Fruit fly (Drosophila melanogaster): ENCODE results near the gene Ranbp16.

The Ranbp16 gene

DNA sequence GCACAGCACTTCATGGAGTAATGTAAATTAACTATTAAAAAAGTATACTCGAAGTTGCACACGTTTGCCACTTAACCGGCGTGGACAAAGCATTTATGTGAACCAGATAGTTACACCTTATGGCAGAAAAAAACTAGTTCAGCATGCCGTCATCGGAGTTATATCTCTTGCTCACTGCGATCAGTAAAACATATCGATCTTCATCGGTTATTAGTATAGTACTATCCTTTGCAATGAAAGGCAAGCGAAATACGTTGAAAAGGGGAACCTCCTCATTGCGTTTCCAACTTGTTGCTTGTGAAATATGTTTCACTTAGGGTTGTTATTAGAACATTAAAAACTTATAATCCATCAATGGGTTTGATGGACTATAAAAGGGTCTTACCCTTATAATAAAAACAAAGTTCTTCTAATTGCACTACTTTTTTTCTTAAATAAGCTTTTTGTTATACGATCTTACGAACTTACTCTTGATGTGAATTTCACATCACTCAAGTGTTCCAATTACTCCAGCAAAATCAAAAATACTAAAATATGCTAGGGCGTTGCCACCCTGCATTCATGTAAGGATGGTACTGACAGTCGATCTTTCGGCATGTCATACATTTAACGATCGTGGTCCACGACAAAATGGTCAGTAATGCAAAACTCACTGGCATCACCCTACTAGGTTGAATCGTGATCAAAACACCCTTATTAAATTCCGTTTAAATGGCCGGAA lies 23.9 kb downstream of the Ranbp16 start, which contains the start of gene CycD (continued):
- no peak for TF ChIP-seq dmrt99B (tag; optimal IDR thresholded peaks at IDR 0.05)
- peak; percentile 93 for TF ChIP-seq stwl (tag; optimal IDR thresholded peaks at IDR 0.05)
- TF ChIP-seq mld (GFP tag; IDR thresholded peaks at IDR 0.05; ENCODE audit: partially characterized antibody): 0 out of 3 replicates have a peak, but pooled peaks have one; percentile 16
- peak; percentile 42 for TF ChIP-seq Myb (GFP tag; optimal IDR thresholded peaks at IDR 0.05)
- no peak for TF ChIP-seq Meics (GFP tag; optimal IDR thresholded peaks at IDR 0.05)
- no peak for TF ChIP-seq dan (GFP tag; IDR thresholded peaks at IDR 0.05)
- TF ChIP-seq CG8944 (GFP tag; optimal IDR thresholded peaks at IDR 0.05): peak; percentile 8
- TF ChIP-seq caup (GFP tag; optimal IDR thresholded peaks at IDR 0.05; ENCODE audit: severe bottlenecking): no peak
- TF ChIP-seq CG2712 (tag; optimal IDR thresholded peaks at IDR 0.05): peak; percentile 17
- TF ChIP-seq Antp (GFP tag; optimal IDR thresholded peaks at IDR 0.05): peak; percentile 23
- no peak for TF ChIP-seq CG34422 (GFP tag; IDR thresholded peaks at IDR 0.05)
- no peak for TF ChIP-seq CG10654 (GFP tag; optimal IDR thresholded peaks at IDR 0.05)
- no peak for TF ChIP-seq D19B (GFP tag; optimal IDR thresholded peaks at IDR 0.05)
- peak in 1 of 2 experiments; percentile 29 for TF ChIP-seq Dfd (GFP tag; optimal IDR thresholded peaks at IDR 0.05)
- TF ChIP-seq h (optimal IDR thresholded peaks at IDR 0.05): no peak
- no peak for TF ChIP-seq disco-r (GFP tag; optimal IDR thresholded peaks at IDR 0.05)
- TF ChIP-seq ken (GFP tag; IDR thresholded peaks at IDR 0.05): peak; percentile 79; the same call in 2 of the 3 replicates
- peak; percentile 55 for TF ChIP-seq CG13424 (tag; optimal IDR thresholded peaks at IDR 0.05)
- TF ChIP-seq pfk (GFP tag; optimal IDR thresholded peaks at IDR 0.05): peak; percentile 62
- TF ChIP-seq HHEX (GFP tag; optimal IDR thresholded peaks at IDR 0.05): no peak
- peak; percentile 76 for TF ChIP-seq Sry-δ (GFP tag; optimal IDR thresholded peaks at IDR 0.05)
- TF ChIP-seq Ptx1 (GFP tag; IDR thresholded peaks at IDR 0.05): peak; percentile 47; the same call in 1 of the 2 replicates
- TF ChIP-seq grn (GFP tag; optimal IDR thresholded peaks at IDR 0.05): no peak
- no peak for TF ChIP-seq br (optimal IDR thresholded peaks at IDR 0.05)
- no peak for TF ChIP-seq CG12942 (GFP tag; optimal IDR thresholded peaks at IDR 0.05)
- no peak for TF ChIP-seq Rx (GFP tag; IDR thresholded peaks at IDR 0.05)
- TF ChIP-seq CG15514 (GFP tag; optimal IDR thresholded peaks at IDR 0.05): peak; percentile 98
- no peak for TF ChIP-seq CG8281 (tag; optimal IDR thresholded peaks at IDR 0.05)
- TF ChIP-seq CG15601 (tag; optimal IDR thresholded peaks at IDR 0.05): no peak
- peak; percentile 71; the same call in 1 of the 2 replicates for TF ChIP-seq sisA (GFP tag; IDR thresholded peaks at IDR 0.05)
- no peak for TF ChIP-seq eve (GFP tag; optimal IDR thresholded peaks at IDR 0.05)
- TF ChIP-seq PHDP (tag; optimal IDR thresholded peaks at IDR 0.05): no peak
- TF ChIP-seq Xrp1 (GFP tag; IDR thresholded peaks at IDR 0.05): peak; percentile 34; the same call in 1 of the 2 replicates
- TF ChIP-seq CG10979 (tag; optimal IDR thresholded peaks at IDR 0.05): peak; percentile 21
- peak; percentile 39; the same call in 1 of the 3 replicates for TF ChIP-seq CG2199 (GFP tag; IDR thresholded peaks at IDR 0.05)
- TF ChIP-seq CG17912 (GFP tag; optimal IDR thresholded peaks at IDR 0.05): no peak
- TF ChIP-seq CG11093 (GFP tag; IDR thresholded peaks at IDR 0.05): no peak
- no peak for TF ChIP-seq sim (GFP tag; IDR thresholded peaks at IDR 0.05)
- TF ChIP-seq CG14014 (GFP tag; IDR thresholded peaks at IDR 0.05): 0 out of 2 replicates have a peak, but pooled peaks have one; percentile 5
- no peak for TF ChIP-seq repo (GFP tag; optimal IDR thresholded peaks at IDR 0.05)
- TF ChIP-seq CG16813 (GFP tag; IDR thresholded peaks at IDR 0.05; ENCODE audit: partially characterized antibody): peak; percentile 54; the same call in 1 of the 3 replicates
- TF ChIP-seq pzg (GFP tag; optimal IDR thresholded peaks at IDR 0.05): peak; percentile 58
- TF ChIP-seq zen (tag; optimal IDR thresholded peaks at IDR 0.05): peak; percentile 71
- TF ChIP-seq CG11560 (tag; IDR thresholded peaks at IDR 0.05): no peak
- TF ChIP-seq H2.0 (GFP tag; IDR thresholded peaks at IDR 0.05): peak; percentile 23; the same call in 1 of the 2 replicates
- TF ChIP-seq odd (GFP tag; optimal IDR thresholded peaks at IDR 0.05): no peak
- TF ChIP-seq Scr (GFP tag; IDR thresholded peaks at IDR 0.05; ENCODE audit: partially characterized antibody): peak; percentile 51
- TF ChIP-seq danr (GFP tag; IDR thresholded peaks at IDR 0.05): no peak
- TF ChIP-seq HLH54F (GFP tag; optimal IDR thresholded peaks at IDR 0.05): peak; percentile 25
- peak; percentile 94 for TF ChIP-seq Ets65A (GFP tag)
